Fruit fly (Drosophila melanogaster): Measurements from ENCODE around the gene Dph4.

The Dph4 gene

dm6 chr3R:5672658-5673217 is 48.8 kb upstream of the Dph4 start (continued):
- TF ChIP-seq CG7745 (tag; optimal IDR thresholded peaks at IDR 0.05) (peak; percentile 85), CG7839 (tag; optimal IDR thresholded peaks at IDR 0.05) (no peak), gsb-n (tag; optimal IDR thresholded peaks at IDR 0.05) (peak; percentile 84), CG3838 (GFP tag; optimal IDR thresholded peaks at IDR 0.05) (peak; percentile 27), CG34224 (GFP tag; IDR thresholded peaks at IDR 0.05; ENCODE audit: partially characterized antibody) (peak; percentile 46; the same call in 1 of the 3 replicates), schlank (tag; optimal IDR thresholded peaks at IDR 0.05) (peak; percentile 86), HLH4C (GFP tag; IDR thresholded peaks at IDR 0.05; ENCODE audit: partially characterized antibody) (no peak), CG14860 (GFP tag; IDR thresholded peaks at IDR 0.05; ENCODE audit: partially characterized antibody) (no peak), Sox100B (GFP tag; optimal IDR thresholded peaks at IDR 0.05) (no peak), dati (GFP tag; IDR thresholded peaks at IDR 0.05) (no peak), CG14710 (tag; optimal IDR thresholded peaks at IDR 0.05) (peak; percentile 72), knrl (GFP tag; IDR thresholded peaks at IDR 0.05; ENCODE audit: partially characterized antibody) (no peak), Chrac-16 (GFP tag; optimal IDR thresholded peaks at IDR 0.05) (no peak), Nf-YC (tag; optimal IDR thresholded peaks at IDR 0.05) (no peak), CG3847 (GFP tag; IDR thresholded peaks at IDR 0.05) (0 out of 2 replicates have a peak, but pooled peaks have one; percentile 17), ap (GFP tag; IDR thresholded peaks at IDR 0.05) (peak; percentile 9; the same call in 1 of the 2 replicates), CG15011 (GFP tag; optimal IDR thresholded peaks at IDR 0.05) (peak; percentile 80), CG7963 (GFP tag; IDR thresholded peaks at IDR 0.05; ENCODE audit: partially characterized antibody) (no peak), Nf-YA (GFP tag; IDR thresholded peaks at IDR 0.05) (peak; percentile 36; the same call in 1 of the 2 replicates), CG11247 (GFP tag; IDR thresholded peaks at IDR 0.05) (no peak), Mad (GFP tag; optimal IDR thresholded peaks at IDR 0.05) (peak; percentile 77), fd102C (GFP tag; optimal IDR thresholded peaks at IDR 0.05) (peak; percentile 67), CG43689 (GFP tag; IDR thresholded peaks at IDR 0.05) (no peak), kay (GFP tag; optimal IDR thresholded peaks at IDR 0.05) (peak; percentile 52), cato (GFP tag; optimal IDR thresholded peaks at IDR 0.05; ENCODE audit: borderline replicate concordance) (no peak), CG6689 (GFP tag; IDR thresholded peaks at IDR 0.05) (peak; percentile 50), Atf-2 (GFP tag; optimal IDR thresholded peaks at IDR 0.05) (peak; percentile 33), CG1603 (tag; optimal IDR thresholded peaks at IDR 0.05) (peak; percentile 79), croc (GFP tag; conservative IDR thresholded peaks at IDR 0.05) (no peak), CG18476 (GFP tag; optimal IDR thresholded peaks at IDR 0.05) (peak; percentile 69), ems (GFP tag; optimal IDR thresholded peaks at IDR 0.05) (peak; percentile 56), CG17829 (tag; optimal IDR thresholded peaks at IDR 0.05) (peak; percentile 62), disco-r (GFP tag; optimal IDR thresholded peaks at IDR 0.05) (peak; percentile 25), insv (GFP tag; optimal IDR thresholded peaks at IDR 0.05) (peak; percentile 2 to 70), Xbp1 (GFP tag; optimal IDR thresholded peaks at IDR 0.05) (peak; percentile 40), Rx (GFP tag; IDR thresholded peaks at IDR 0.05) (peak; percentile 38; the same call in 1 of the 2 replicates), CG32772 (GFP tag; IDR thresholded peaks at IDR 0.05) (no peak), CG31388 (GFP tag; optimal IDR thresholded peaks at IDR 0.05) (no peak), BEAF-32 (GFP tag; optimal IDR thresholded peaks at IDR 0.05) (no peak), repo (GFP tag; optimal IDR thresholded peaks at IDR 0.05) (peak; percentile 78), CG8281 (tag; optimal IDR thresholded peaks at IDR 0.05) (peak; percentile 62), CG12659 (GFP tag; optimal IDR thresholded peaks at IDR 0.05) (peak; percentile 84), pum (GFP tag; optimal IDR thresholded peaks at IDR 0.05) (peak; percentile 40), Scr (GFP tag; IDR thresholded peaks at IDR 0.05; ENCODE audit: partially characterized antibody) (peak; percentile 33), CG3995 (GFP tag; optimal IDR thresholded peaks at IDR 0.05) (no peak), CG16813 (GFP tag; IDR thresholded peaks at IDR 0.05; ENCODE audit: partially characterized antibody) (no peak), Oaz (GFP tag; IDR thresholded peaks at IDR 0.05) (no peak), CG17802 (tag; optimal IDR thresholded peaks at IDR 0.05) (peak; percentile 55), da (GFP tag; optimal IDR thresholded peaks at IDR 0.05) (no peak)
